Worm (Caenorhabditis elegans) whole organism, midembryonic: ENCODE measurements around the gene srh-33.

Source experiments
- T22C8.4 ChIP-seq: fragments of 200-800 bp; sonication (Bioruptor generic); IDR thresholded peaks from 2 replicates; pipeline ENCODE4 v1.3.6; 2022; ENCODE audit warnings: missing genetic modification characterization, missing compliant biosample characterization
- cog-1 ChIP-seq: sonication (generic microtip); optimal IDR thresholded peaks from 2 replicates; lab custom pipeline; 2016; ENCODE audit warnings: missing genetic modification characterization, missing compliant biosample characterization
- flt-1 ChIP-seq: fragments of 200-800 bp; sonication (Bioruptor generic); IDR thresholded peaks from 2 replicates; pipeline ENCODE4 v1.3.6; 2022; ENCODE audit warnings: missing genetic modification characterization, missing compliant biosample characterization
- klf-2 ChIP-seq: fragments of 200-800 bp; sonication (Bioruptor generic); conservative IDR thresholded peaks from 2 replicates; pipeline ENCODE4 v1.3.6; 2022; ENCODE audit warnings: missing genetic modification reagents, missing genetic modification characterization, missing compliant biosample characterization
- ztf-23 ChIP-seq: fragments of 200-800 bp; sonication (Bioruptor generic); IDR thresholded peaks from 2 replicates; pipeline ENCODE4 v1.3.6; 2022; ENCODE audit warnings: missing genetic modification reagents, missing genetic modification characterization, missing compliant biosample characterization

DNA sequence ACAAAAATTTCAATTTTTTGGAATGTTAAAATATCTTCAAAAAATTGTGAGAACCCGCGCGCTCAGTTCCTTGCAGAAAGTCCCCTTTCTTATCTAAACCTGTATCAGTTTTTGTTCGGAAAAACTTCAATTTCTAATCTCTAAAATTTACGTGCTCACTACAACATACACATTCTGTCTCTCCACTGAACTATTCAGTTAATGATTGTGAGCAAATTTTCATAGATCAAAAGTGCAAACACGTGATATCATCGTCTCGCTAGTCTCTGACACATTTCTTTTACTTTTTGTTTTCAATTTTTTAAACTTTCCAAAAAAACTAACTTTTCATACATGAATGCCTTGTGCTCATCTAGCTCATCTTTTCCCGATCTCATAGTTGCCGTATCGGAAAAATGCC lies 16.4 kb upstream of the srh-33 start, which contains the start of gene nhr-203:
- TF ChIP-seq cog-1 (no peak), ztf-23 (no peak), flt-1 (GFP tag; lab: Robert Waterston, UW) (no peak), T22C8.4 (GFP tag; lab: Robert Waterston, UW) (no peak), klf-2 (no peak)
